Fruit fly (Drosophila melanogaster) whole organism, prepupa: ENCODE measurements around the gene CG32815.

Experiments
- Blimp-1 ChIP-seq: fragments of 200-800 bp; sonication (Bioruptor generic); optimal IDR thresholded peaks from 3 replicates; lab custom pipeline; 2017; ENCODE audit warnings: missing biosample characterization, missing genetic modification characterization, mild to moderate bottlenecking, moderate library complexity, missing genetic modification reagents
- CG10631 ChIP-seq: fragments of 200-800 bp; sonication (Bioruptor generic); optimal IDR thresholded peaks from 2 replicates; lab custom pipeline; 2016; ENCODE audit warnings: missing biosample characterization, missing genetic modification characterization
- CG10669 ChIP-seq: fragments of 200-800 bp; sonication (Bioruptor generic); optimal IDR thresholded peaks from 3 replicates; lab custom pipeline; 2018; ENCODE audit warnings: missing biosample characterization, mild to moderate bottlenecking, missing genetic modification characterization, moderate library complexity
- CG11294 ChIP-seq: fragments of 200-800 bp; sonication (Bioruptor generic); IDR thresholded peaks from 2 replicates; pipeline ENCODE4 v1.3.6; 2022; ENCODE audit warnings: missing biosample characterization, missing genetic modification characterization
- CG11762 ChIP-seq: fragments of 200-800 bp; sonication (Bioruptor generic); optimal IDR thresholded peaks from 3 replicates; lab custom pipeline; 2016; ENCODE audit warnings: missing biosample characterization, missing genetic modification characterization; ENCODE audit not compliant: insufficient read depth
- CG11902 ChIP-seq: fragments of 200-800 bp; sonication (Bioruptor generic); optimal IDR thresholded peaks from 3 replicates; lab custom pipeline; 2016; ENCODE audit warnings: missing biosample characterization, missing genetic modification characterization
- CG15336 ChIP-seq: fragments of 200-800 bp; sonication (Bioruptor generic); IDR thresholded peaks from 2 replicates; pipeline ENCODE4 v1.3.6; 2022; ENCODE audit warnings: missing biosample characterization, missing genetic modification characterization
- CG1621 ChIP-seq: fragments of 200-800 bp; sonication (Bioruptor generic); optimal IDR thresholded peaks from 3 replicates; lab custom pipeline; 2018; ENCODE audit warnings: missing biosample characterization, mild to moderate bottlenecking, missing genetic modification characterization
- CG16779 ChIP-seq: fragments of 200-800 bp; sonication (Bioruptor generic); optimal IDR thresholded peaks from 3 replicates; lab custom pipeline; 2017; ENCODE audit warnings: missing biosample characterization, mild to moderate bottlenecking, missing genetic modification characterization
- CG3032 ChIP-seq: fragments of 200-800 bp; optimal IDR thresholded peaks from 2 replicates; lab custom pipeline; 2019; ENCODE audit warnings: missing biosample characterization, mild to moderate bottlenecking, missing genetic modification characterization, moderate library complexity
- CG31627 ChIP-seq: fragments of 200-800 bp; sonication (Bioruptor generic); optimal IDR thresholded peaks from 3 replicates; lab custom pipeline; 2016; ENCODE audit warnings: missing biosample characterization, missing genetic modification characterization
- CG34406 ChIP-seq: fragments of 200-800 bp; sonication (Bioruptor generic); optimal IDR thresholded peaks from 3 replicates; lab custom pipeline; 2016; ENCODE audit warnings: missing biosample characterization, missing genetic modification characterization
- CG3919 ChIP-seq: fragments of 200-800 bp; sonication (Bioruptor generic); optimal IDR thresholded peaks from 3 replicates; lab custom pipeline; 2016; ENCODE audit warnings: missing biosample characterization, missing genetic modification characterization
- CG4318 ChIP-seq: fragments of 200-800 bp; sonication (Bioruptor generic); optimal IDR thresholded peaks from 3 replicates; lab custom pipeline; 2017; ENCODE audit warnings: missing biosample characterization, mild to moderate bottlenecking, missing genetic modification characterization
- CG6163 ChIP-seq: fragments of 200-800 bp; sonication (Bioruptor generic); IDR thresholded peaks from 3 replicates; pipeline ENCODE4 v1.3.6; 2022; ENCODE audit warnings: missing biosample characterization, missing genetic modification characterization
- CG6276 ChIP-seq: fragments of 200-800 bp; sonication (Bioruptor generic); optimal IDR thresholded peaks from 2 replicates; lab custom pipeline; 2017; ENCODE audit warnings: missing biosample characterization, mild to moderate bottlenecking, missing genetic modification characterization
- CG6792 ChIP-seq: fragments of 200-800 bp; sonication (Bioruptor generic); optimal IDR thresholded peaks from 3 replicates; lab custom pipeline; 2016; ENCODE audit warnings: missing biosample characterization, missing genetic modification characterization
- CG6808 ChIP-seq: fragments of 200-800 bp; sonication (Bioruptor generic); optimal IDR thresholded peaks from 3 replicates; lab custom pipeline; 2017; ENCODE audit warnings: missing biosample characterization, missing genetic modification characterization, mild to moderate bottlenecking, moderate library complexity, missing genetic modification reagents
- CG6854 ChIP-seq: fragments of 200-800 bp; sonication (Bioruptor generic); optimal IDR thresholded peaks from 2 replicates; lab custom pipeline; 2017; ENCODE audit warnings: missing biosample characterization, mild to moderate bottlenecking, missing genetic modification characterization
- CG7368 ChIP-seq: fragments of 200-800 bp; sonication (Bioruptor generic); optimal IDR thresholded peaks from 3 replicates; lab custom pipeline; 2016; ENCODE audit warnings: missing biosample characterization, missing genetic modification characterization
- CG8119 ChIP-seq: fragments of 200-800 bp; sonication (Bioruptor generic); IDR thresholded peaks from 3 replicates; pipeline ENCODE4 v1.3.6; 2022; ENCODE audit warnings: missing biosample characterization, missing genetic modification characterization
- CG8319 ChIP-seq: fragments of 200-800 bp; sonication (Bioruptor generic); optimal IDR thresholded peaks from 3 replicates; lab custom pipeline; 2016; ENCODE audit warnings: missing biosample characterization, missing genetic modification characterization
- CG9139 ChIP-seq: fragments of 200-800 bp; sonication (Bioruptor generic); optimal IDR thresholded peaks from 3 replicates; lab custom pipeline; 2017; ENCODE audit warnings: missing biosample characterization, mild to moderate bottlenecking, missing genetic modification characterization
- Eip75B ChIP-seq: fragments of 200-800 bp; sonication (Bioruptor generic); optimal IDR thresholded peaks from 3 replicates; lab custom pipeline; 2016; ENCODE audit warnings: missing biosample characterization, missing genetic modification characterization
- Eip78C ChIP-seq: fragments of 200-800 bp; sonication (Bioruptor generic); peaks from one replicate; lab custom pipeline; 2016; ENCODE audit warnings: missing biosample characterization, missing genetic modification characterization
- Eip93F ChIP-seq: fragments of 200-800 bp; sonication (Bioruptor generic); optimal IDR thresholded peaks from 2 replicates; lab custom pipeline; 2016; ENCODE audit warnings: missing biosample characterization, mild to moderate bottlenecking, missing genetic modification characterization
- Ets21C ChIP-seq: fragments of 200-800 bp; sonication (Bioruptor generic); optimal IDR thresholded peaks from 3 replicates; lab custom pipeline; 2016; ENCODE audit warnings: missing biosample characterization, missing genetic modification characterization
- Ets96B ChIP-seq: fragments of 200-800 bp; optimal IDR thresholded peaks from 2 replicates; lab custom pipeline; 2019; ENCODE audit warnings: missing biosample characterization, mild to moderate bottlenecking, missing genetic modification characterization, moderate library complexity
- Hr38 ChIP-seq: sonication (Bioruptor generic); optimal IDR thresholded peaks from 2 replicates; lab custom pipeline; 2016; ENCODE audit warnings: missing biosample characterization, missing genetic modification characterization
- Hr4 ChIP-seq: fragments of 200-800 bp; sonication (Bioruptor generic); optimal IDR thresholded peaks from 3 replicates; lab custom pipeline; 2016; ENCODE audit warnings: missing biosample characterization, missing genetic modification characterization
- Lpt ChIP-seq: fragments of 200-800 bp; sonication (Bioruptor generic); optimal IDR thresholded peaks from 3 replicates; lab custom pipeline; 2016; ENCODE audit warnings: missing biosample characterization, missing genetic modification characterization
- Met ChIP-seq: fragments of 200-800 bp; sonication (Bioruptor generic); optimal IDR thresholded peaks from 3 replicates; lab custom pipeline; 2016; ENCODE audit warnings: missing biosample characterization, missing genetic modification characterization
- OdsH ChIP-seq: fragments of 200-800 bp; sonication (Bioruptor generic); optimal IDR thresholded peaks from 3 replicates; lab custom pipeline; 2016; ENCODE audit warnings: missing biosample characterization, missing genetic modification characterization
- Smox ChIP-seq: fragments of 200-800 bp; sonication (Bioruptor generic); optimal IDR thresholded peaks from 3 replicates; lab custom pipeline; 2016; ENCODE audit warnings: missing biosample characterization, missing genetic modification characterization
- Sox102F ChIP-seq: fragments of 200-800 bp; sonication (Bioruptor generic); optimal IDR thresholded peaks from 2 replicates; lab custom pipeline; 2016; ENCODE audit warnings: missing biosample characterization, mild to moderate bottlenecking, missing genetic modification characterization
- Sox14 ChIP-seq: fragments of 200-800 bp; sonication (Bioruptor generic); optimal IDR thresholded peaks from 3 replicates; lab custom pipeline; 2016; ENCODE audit warnings: missing biosample characterization, missing genetic modification characterization
- Sox15 ChIP-seq: fragments of 200-800 bp; sonication (Bioruptor generic); optimal IDR thresholded peaks from 3 replicates; lab custom pipeline; 2016; ENCODE audit warnings: missing biosample characterization, missing genetic modification characterization
- acj6 ChIP-seq: fragments of 200-800 bp; sonication (Bioruptor generic); optimal IDR thresholded peaks from 3 replicates; lab custom pipeline; 2016; ENCODE audit warnings: missing biosample characterization, missing genetic modification characterization
- cyc ChIP-seq: fragments of 200-800 bp; sonication (Bioruptor generic); optimal IDR thresholded peaks from 3 replicates; lab custom pipeline; 2016; ENCODE audit warnings: missing biosample characterization, missing genetic modification characterization
- dac ChIP-seq: fragments of 200-800 bp; sonication (Bioruptor generic); optimal IDR thresholded peaks from 2 replicates; lab custom pipeline; 2017; ENCODE audit warnings: missing biosample characterization, mild to moderate bottlenecking, missing genetic modification characterization
- eg ChIP-seq: fragments of 200-800 bp; sonication (Bioruptor generic); IDR thresholded peaks from 3 replicates; pipeline ENCODE4 v1.3.6; 2022; ENCODE audit warnings: missing biosample characterization, missing genetic modification characterization
- fd85E ChIP-seq: fragments of 200-800 bp; sonication (Bioruptor generic); optimal IDR thresholded peaks from 3 replicates; lab custom pipeline; 2016; ENCODE audit warnings: missing biosample characterization, missing genetic modification characterization
- fkh ChIP-seq: fragments of 200-800 bp; sonication (Bioruptor generic); optimal IDR thresholded peaks from 3 replicates; lab custom pipeline; 2017; ENCODE audit warnings: missing biosample characterization, mild to moderate bottlenecking, missing genetic modification characterization, moderate library complexity
- lz ChIP-seq: fragments of 200-800 bp; sonication (Bioruptor generic); optimal IDR thresholded peaks from 3 replicates; lab custom pipeline; 2016; ENCODE audit warnings: missing biosample characterization, missing genetic modification characterization
- net ChIP-seq: fragments of 200-800 bp; sonication (Bioruptor generic); optimal IDR thresholded peaks from 3 replicates; lab custom pipeline; 2016; ENCODE audit warnings: missing biosample characterization, missing genetic modification characterization
- salr ChIP-seq, 2 experiments: fragments of 200-800 bp; sonication (Bioruptor generic); optimal IDR thresholded peaks; 3 replicates each; lab custom pipeline; 2016 to 2018; ENCODE audit warnings: missing biosample characterization in 2 of 2, missing genetic modification characterization in 2 of 2, mild to moderate bottlenecking in 1 of 2
- spab ChIP-seq: fragments of 200-800 bp; sonication (Bioruptor generic); optimal IDR thresholded peaks from 2 replicates; lab custom pipeline; 2017; ENCODE audit warnings: missing biosample characterization, mild to moderate bottlenecking, missing genetic modification characterization, missing genetic modification reagents
- ss ChIP-seq, 2 experiments: fragments of 200-800 bp; sonication (Bioruptor generic); optimal IDR thresholded peaks; 2 replicates in 1 of 2; 3 replicates in 1 of 2; lab custom pipeline; 2017 to 2018; ENCODE audit warnings: mild to moderate bottlenecking in 2 of 2, missing biosample characterization in 2 of 2, missing genetic modification characterization in 2 of 2, moderate library complexity in 1 of 2
- topi ChIP-seq: fragments of 200-800 bp; sonication (Bioruptor generic); optimal IDR thresholded peaks from 3 replicates; lab custom pipeline; 2016; ENCODE audit warnings: missing biosample characterization, missing genetic modification characterization
- vri ChIP-seq: fragments of 200-800 bp; sonication (Bioruptor generic); optimal IDR thresholded peaks from 3 replicates; lab custom pipeline; 2016; ENCODE audit warnings: missing biosample characterization, mild to moderate bottlenecking, missing genetic modification characterization

CG32815 gene

DNA sequence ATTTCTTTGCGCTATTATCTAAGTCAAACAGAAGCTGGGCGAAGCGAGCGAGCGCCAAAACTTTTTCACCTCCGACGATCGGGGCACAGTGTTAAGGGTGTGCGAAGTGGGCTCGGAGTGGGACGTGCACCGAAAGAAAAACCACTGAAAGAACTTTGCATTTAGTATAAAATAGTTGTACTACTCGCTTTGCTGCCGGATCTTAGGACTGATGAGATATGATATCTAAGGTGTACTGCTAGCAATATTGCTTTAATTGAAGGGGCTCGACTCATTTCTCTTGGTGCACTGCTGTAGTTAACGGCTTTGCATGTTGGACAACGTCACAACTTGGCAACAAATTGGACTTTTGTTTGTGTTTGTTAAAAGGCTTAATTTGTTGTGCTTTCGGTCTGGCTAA is 21.5 kb downstream of the CG32815 start (continued):
- TF ChIP-seq CG8119 (GFP tag; lab: Robert Waterston, UW) (no peak), ss (GFP tag; optimal IDR thresholded peaks at IDR 0.05; lab: Kevin White, UChicago) (no peak), CG6792 (GFP tag; lab: Kevin White, UChicago) (no peak), CG6808 (GFP tag; lab: Kevin White, UChicago) (no peak), Eip75B (no peak), CG6276 (no peak)

dm6 chrX:955873-956272 is 23.6 kb downstream of the CG32815 start:
- TF ChIP-seq CG8119 (GFP tag; lab: Robert Waterston, UW) (no peak), net (no peak), CG6163 (GFP tag; lab: Robert Waterston, UW) (0 out of 3 replicates have a peak, but pooled peaks have one; percentile 30), ss (GFP tag; optimal IDR thresholded peaks at IDR 0.05; lab: Kevin White, UChicago) (no peak), CG15336 (GFP tag; lab: Robert Waterston, UW) (no peak), CG11762 (GFP tag; lab: Kevin White, UChicago) (no peak), CG6276 (no peak), Eip78C (GFP tag; lab: Kevin White, UChicago) (peak; percentile 32), Eip75B (peak; percentile 4), CG4318 (GFP tag; lab: Kevin White, UChicago) (no peak), CG1621 (tag; lab: Kevin White, UChicago) (no peak), CG9139 (no peak), lz (peak; percentile 9), Hr38 (GFP tag; lab: Kevin White, UChicago) (no peak), CG3032 (tag; lab: Kevin White, UChicago) (no peak), CG11902 (GFP tag; lab: Kevin White, UChicago) (no peak), CG34406 (GFP tag; lab: Kevin White, UChicago) (no peak), Ets21C (GFP tag; lab: Kevin White, UChicago) (no peak), OdsH (no peak), Sox102F (peak; percentile 22), Smox (GFP tag; lab: Kevin White, UChicago) (no peak), CG10631 (GFP tag; lab: Kevin White, UChicago) (no peak), spab (GFP tag; lab: Kevin White, UChicago) (no peak), CG31627 (GFP tag; lab: Kevin White, UChicago) (peak; percentile 20), fd85E (GFP tag; lab: Kevin White, UChicago) (no peak), topi (GFP tag; lab: Kevin White, UChicago) (peak; percentile 29), Blimp-1 (GFP tag; lab: Kevin White, UChicago) (no peak), Sox15 (GFP tag; lab: Kevin White, UChicago) (peak; percentile 0), Lpt (GFP tag; lab: Kevin White, UChicago) (no peak), CG6854 (no peak), CG10669 (GFP tag; lab: Kevin White, UChicago) (peak; percentile 25), CG6792 (GFP tag; lab: Kevin White, UChicago) (peak; percentile 1), fkh (GFP tag; lab: Kevin White, UChicago) (no peak), CG7368 (GFP tag; lab: Kevin White, UChicago) (no peak), vri (GFP tag; lab: Kevin White, UChicago) (no peak), CG11294 (GFP tag; lab: Robert Waterston, UW) (no peak), Met (GFP tag; lab: Kevin White, UChicago) (peak; percentile 26), Sox14 (GFP tag; lab: Kevin White, UChicago) (no peak), Eip93F (no peak), CG8319 (GFP tag; lab: Kevin White, UChicago) (no peak), Ets96B (tag; lab: Kevin White, UChicago) (peak; percentile 13), CG3919 (GFP tag; lab: Kevin White, UChicago) (peak; percentile 32), salr (GFP tag; optimal IDR thresholded peaks at IDR 0.05; lab: Kevin White, UChicago) (no peak), eg (GFP tag; lab: Robert Waterston, UW) (no peak), acj6 (GFP tag; lab: Kevin White, UChicago) (no peak), dac (GFP tag; lab: Kevin White, UChicago) (no peak), cyc (GFP tag; lab: Kevin White, UChicago) (peak; percentile 36), Hr4 (GFP tag; lab: Kevin White, UChicago) (no peak), CG16779 (no peak)
